Worm (Caenorhabditis elegans) whole organism, late embryonic: Measurements from ENCODE around the gene B0334.10.

Source experiments
- lim-6 ChIP-seq: sonication (generic microtip); optimal IDR thresholded peaks from 2 replicates; lab custom pipeline; 2016; ENCODE audit warnings: missing genetic modification characterization, missing compliant biosample characterization
- nhr-232 ChIP-seq: sonication (generic microtip); optimal IDR thresholded peaks from 2 replicates; lab custom pipeline; 2016; ENCODE audit warnings: missing genetic modification characterization, missing compliant biosample characterization
- zip-5 ChIP-seq: sonication (generic microtip); optimal IDR thresholded peaks from 2 replicates; lab custom pipeline; 2016; ENCODE audit warnings: missing genetic modification characterization, missing compliant biosample characterization

DNA sequence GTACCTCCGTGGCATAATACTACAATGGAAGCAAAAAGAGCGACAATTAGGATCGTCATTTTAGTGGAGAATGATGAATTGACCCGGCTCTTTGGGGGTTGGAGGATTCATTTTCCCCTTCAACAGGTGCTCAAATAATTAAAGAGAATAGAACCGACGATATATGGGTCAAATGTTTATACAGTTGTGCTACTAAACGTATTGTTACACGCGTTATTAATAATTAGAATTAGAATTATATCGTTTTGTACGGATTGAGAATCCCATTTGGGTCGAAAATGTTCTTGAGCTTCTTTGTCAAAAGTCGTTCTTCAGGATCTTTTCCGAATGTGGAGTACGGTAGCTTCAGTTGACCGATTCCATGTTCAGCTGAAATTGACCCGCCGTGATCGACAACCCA is 20.5 kb downstream of the B0334.10 start, which contains the start of gene Y62F5A.9:
- TF ChIP-seq lim-6 (tag; lab: Kevin White, UChicago) (no peak), nhr-232 (no peak), zip-5 (tag; lab: Kevin White, UChicago) (no peak)
